Fruit fly (Drosophila melanogaster): Measurements from ENCODE around the gene Jhbp12.
A peak's percentile ranks its signal among the peaks of the same experiment; 100 is the strongest.

Jhbp12 gene

DNA sequence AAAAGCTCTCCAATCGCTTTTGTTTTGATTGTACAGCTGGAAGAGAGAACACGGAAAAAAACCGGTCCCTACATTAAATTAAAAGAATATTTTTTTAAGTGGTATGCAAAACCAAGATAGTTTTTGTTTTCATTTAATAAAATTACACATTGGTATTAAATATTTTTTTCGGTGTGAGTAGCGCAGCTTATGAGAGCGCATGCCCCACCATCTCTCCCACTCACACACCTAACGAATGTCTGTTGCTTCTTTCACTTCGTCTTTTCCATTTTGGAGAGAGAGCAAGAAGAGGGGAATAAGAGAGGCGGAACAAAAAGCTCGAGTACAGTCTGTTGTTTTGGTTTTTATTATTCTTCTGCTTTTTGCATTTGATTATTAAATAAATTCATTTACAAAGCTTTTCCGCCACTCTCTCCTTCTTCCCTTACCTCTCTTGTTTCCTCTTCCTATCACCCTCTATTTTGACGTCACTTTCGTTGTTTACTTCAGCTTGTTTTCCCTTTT, 48.0 kb downstream of the Jhbp12 start (continued):
- TF ChIP-seq Ets96B (tag; optimal IDR thresholded peaks at IDR 0.05) (peak; percentile 97), CG11294 (GFP tag; IDR thresholded peaks at IDR 0.05) (peak; percentile 98), esn (GFP tag; optimal IDR thresholded peaks at IDR 0.05) (peak; percentile 99), Met (GFP tag; optimal IDR thresholded peaks at IDR 0.05) (peak; percentile 99), lz (GFP tag; optimal IDR thresholded peaks at IDR 0.05) (peak; percentile 99), CG6854 (GFP tag; optimal IDR thresholded peaks at IDR 0.05) (peak; percentile 94), CG11762 (GFP tag; optimal IDR thresholded peaks at IDR 0.05; ENCODE audit: insufficient read depth) (peak; percentile 97), Hr4 (GFP tag; optimal IDR thresholded peaks at IDR 0.05) (peak; percentile 99)

- no peak for TF ChIP-seq CG9139 (GFP tag; optimal IDR thresholded peaks at IDR 0.05)
Observed at dm6 chr3R:24573094-24573732, 48.6 kb downstream of the Jhbp12 start.

DNA sequence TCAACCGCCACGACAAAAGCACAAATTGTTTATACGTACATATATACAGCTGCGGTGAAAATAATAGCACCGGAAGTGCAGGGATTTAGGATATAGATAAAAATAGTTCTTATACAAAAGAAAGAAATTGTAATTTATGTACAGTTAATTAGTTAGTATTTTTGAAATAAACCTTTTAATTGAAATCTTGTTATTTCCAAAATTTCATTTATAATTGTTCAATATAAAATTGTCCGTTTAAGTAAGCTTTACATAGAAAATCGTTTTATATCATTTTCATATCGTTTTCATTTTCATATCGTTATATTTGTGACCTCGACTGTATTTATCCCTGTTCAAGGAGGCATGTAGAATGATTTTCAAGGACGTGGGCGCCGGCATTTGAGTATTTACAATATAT, 49.5 kb downstream of the Jhbp12 start:
- TF ChIP-seq Eip78C (GFP tag) (peak; percentile 83), CG6808 (GFP tag; optimal IDR thresholded peaks at IDR 0.05) (peak; percentile 33), acj6 (GFP tag; optimal IDR thresholded peaks at IDR 0.05) (peak; percentile 44), salr (GFP tag; optimal IDR thresholded peaks at IDR 0.05) (peak in 1 of 2 experiments; percentile 8), CG6854 (GFP tag; optimal IDR thresholded peaks at IDR 0.05) (no peak), Lpt (GFP tag; optimal IDR thresholded peaks at IDR 0.05) (no peak), Ets21C (GFP tag; optimal IDR thresholded peaks at IDR 0.05) (no peak), Hr39 (GFP tag; optimal IDR thresholded peaks at IDR 0.05) (no peak), Eip93F (GFP tag; optimal IDR thresholded peaks at IDR 0.05) (no peak), CG31627 (GFP tag; optimal IDR thresholded peaks at IDR 0.05) (peak; percentile 6), vri (GFP tag; optimal IDR thresholded peaks at IDR 0.05) (no peak), CG10631 (GFP tag; optimal IDR thresholded peaks at IDR 0.05) (peak; percentile 27), esn (GFP tag; optimal IDR thresholded peaks at IDR 0.05) (peak; percentile 61), CG6792 (GFP tag; optimal IDR thresholded peaks at IDR 0.05) (peak; percentile 22), topi (GFP tag; optimal IDR thresholded peaks at IDR 0.05) (peak; percentile 34), dac (GFP tag; optimal IDR thresholded peaks at IDR 0.05) (no peak), lz (GFP tag; optimal IDR thresholded peaks at IDR 0.05) (peak; percentile 51), svp (GFP tag) (peak; percentile 76), achi (GFP tag; optimal IDR thresholded peaks at IDR 0.05) (peak; percentile 16), Eip75B (GFP tag; optimal IDR thresholded peaks at IDR 0.05) (peak; percentile 25), spab (GFP tag; optimal IDR thresholded peaks at IDR 0.05) (peak; percentile 52), CG32006 (GFP tag; optimal IDR thresholded peaks at IDR 0.05) (peak; percentile 17), CG9139 (GFP tag; optimal IDR thresholded peaks at IDR 0.05) (no peak), fd59A (GFP tag; optimal IDR thresholded peaks at IDR 0.05) (peak; percentile 4), Sox14 (GFP tag; optimal IDR thresholded peaks at IDR 0.05) (no peak), Gug (GFP tag; IDR thresholded peaks at IDR 0.05) (no peak), CG10669 (GFP tag; optimal IDR thresholded peaks at IDR 0.05) (peak; percentile 18), CG6276 (GFP tag; optimal IDR thresholded peaks at IDR 0.05) (no peak), CG11902 (GFP tag; optimal IDR thresholded peaks at IDR 0.05) (no peak), CG3032 (tag; optimal IDR thresholded peaks at IDR 0.05) (peak; percentile 64), fd85E (GFP tag; optimal IDR thresholded peaks at IDR 0.05) (no peak), Hr4 (GFP tag; optimal IDR thresholded peaks at IDR 0.05) (no peak), Hr38 (GFP tag; optimal IDR thresholded peaks at IDR 0.05) (no peak), fkh (GFP tag; optimal IDR thresholded peaks at IDR 0.05) (no peak), CG4318 (GFP tag; optimal IDR thresholded peaks at IDR 0.05) (no peak), CG1621 (tag; optimal IDR thresholded peaks at IDR 0.05) (no peak), CG16779 (tag; optimal IDR thresholded peaks at IDR 0.05) (no peak), Blimp-1 (GFP tag; optimal IDR thresholded peaks at IDR 0.05) (no peak), CG8319 (GFP tag; optimal IDR thresholded peaks at IDR 0.05) (no peak), pdm3 (GFP tag; optimal IDR thresholded peaks at IDR 0.05) (peak; percentile 26), net (GFP tag; optimal IDR thresholded peaks at IDR 0.05) (no peak), CG8119 (GFP tag; IDR thresholded peaks at IDR 0.05) (no peak), CG11294 (GFP tag; IDR thresholded peaks at IDR 0.05) (no peak)
